Fruit fly (Drosophila melanogaster): ENCODE results near the gene Spase22-23.
A peak's percentile ranks its signal among the peaks of the same experiment; 100 is the strongest.

dm6 chr3R:24259278-24260040 lies 29.6 kb upstream of the Spase22-23 start:
- TF ChIP-seq CG8159 (tag; optimal IDR thresholded peaks at IDR 0.05): peak; percentile 97
- TF ChIP-seq EcR (GFP tag; optimal IDR thresholded peaks at IDR 0.05): peak; percentile 75
- TF ChIP-seq gl (tag; optimal IDR thresholded peaks at IDR 0.05): peak; percentile 96
- no peak for TF ChIP-seq CG14655 (GFP tag; optimal IDR thresholded peaks at IDR 0.05)
- peak; percentile 88 for TF ChIP-seq CG12605 (GFP tag; IDR thresholded peaks at IDR 0.05)
- TF ChIP-seq rn (GFP tag; IDR thresholded peaks at IDR 0.05): peak; percentile 63; the same call in 1 of the 2 replicates
- peak; percentile 89 for TF ChIP-seq CG8301 (tag; optimal IDR thresholded peaks at IDR 0.05)
